Worm (Caenorhabditis elegans): ENCODE results near the gene his-42.
A peak's percentile ranks its signal among the peaks of the same experiment; 100 is the strongest.
"Not testable (repeated sequence)": the region's sequence is repeated elsewhere in the genome, so short reads cannot be mapped to it uniquely, and the experiment has no call there.

The his-42 gene

ce11 chrII:13839454-13839853 is 11.0 kb upstream of the his-42 start:
- TF ChIP-seq him-1 (tag; optimal IDR thresholded peaks at IDR 0.05), result no peak
- no peak for TF ChIP-seq dao-5 (tag; optimal IDR thresholded peaks at IDR 0.05)
- TF ChIP-seq W03F9.2 (tag; optimal IDR thresholded peaks at IDR 0.05), result no peak

ce11 chrII:13838403-13838802 is 9.9 kb upstream of the his-42 start:
- TF ChIP-seq dao-5 (tag; optimal IDR thresholded peaks at IDR 0.05) (no peak), him-1 (tag; optimal IDR thresholded peaks at IDR 0.05) (no peak), W03F9.2 (tag; optimal IDR thresholded peaks at IDR 0.05) (no peak)

ce11 chrII:13835724-13836307 is 7.3 kb upstream of the his-42 start, which contains the start of gene ins-37:
Gene ins-37, minus strand, starts transcription at chrII:13836107.
- not testable (repeated sequence) for TF ChIP-seq W03F9.2, him-1, dao-5 (tag; optimal IDR thresholded peaks at IDR 0.05)

- TF ChIP-seq him-1 (tag; optimal IDR thresholded peaks at IDR 0.05), result peak; percentile 74
- TF ChIP-seq dao-5 (tag; optimal IDR thresholded peaks at IDR 0.05), result peak; percentile 63
- TF ChIP-seq W03F9.2 (tag; optimal IDR thresholded peaks at IDR 0.05), result peak; percentile 65
Measured at ce11 chrII:13834380-13835194, 6.1 kb upstream of the his-42 start.

ce11 chrII:13833505-13833904 is 5.0 kb upstream of the his-42 start, which contains the start of gene F08G2.5:
Gene F08G2.5, minus strand, starts transcription at chrII:13833631.
- no peak for TF ChIP-seq W03F9.2 (tag; optimal IDR thresholded peaks at IDR 0.05)
- no peak for TF ChIP-seq him-1 (tag; optimal IDR thresholded peaks at IDR 0.05)
- no peak for TF ChIP-seq dao-5 (tag; optimal IDR thresholded peaks at IDR 0.05)

- no peak for TF ChIP-seq him-1 (tag; optimal IDR thresholded peaks at IDR 0.05)
- TF ChIP-seq dao-5 (tag; optimal IDR thresholded peaks at IDR 0.05), result no peak
- TF ChIP-seq W03F9.2 (tag; optimal IDR thresholded peaks at IDR 0.05), result no peak
Measured at ce11 chrII:13830255-13830654, 1.8 kb upstream of the his-42 start, which contains the start of gene F08G2.4. Gene F08G2.4, plus strand, starts transcription at chrII:13830602.

- not testable (repeated sequence) for TF ChIP-seq W03F9.2, him-1, dao-5 (tag; optimal IDR thresholded peaks at IDR 0.05)
Measured at ce11 chrII:13818043-13818442, 10.5 kb downstream of the his-42 start, which contains the start of gene his-16. Gene his-16, minus strand, starts transcription at chrII:13818143.

- no peak for TF ChIP-seq W03F9.2 (tag; optimal IDR thresholded peaks at IDR 0.05)
- no peak for TF ChIP-seq him-1 (tag; optimal IDR thresholded peaks at IDR 0.05)
- TF ChIP-seq dao-5 (tag; optimal IDR thresholded peaks at IDR 0.05), result no peak
Measured at ce11 chrII:13815513-13815912, 13.0 kb downstream of the his-42 start.

- TF ChIP-seq dao-5 (tag; optimal IDR thresholded peaks at IDR 0.05) (no peak), him-1 (tag; optimal IDR thresholded peaks at IDR 0.05) (no peak)
Measured at ce11 chrII:13813950-13814349, 14.5 kb downstream of the his-42 start.

ce11 chrII:13813413-13813812 is 15.1 kb downstream of the his-42 start:
- TF ChIP-seq him-1 (tag; optimal IDR thresholded peaks at IDR 0.05), result no peak

ce11 chrII:13812335-13812734 is 16.2 kb downstream of the his-42 start:
- TF ChIP-seq him-1 (tag; optimal IDR thresholded peaks at IDR 0.05), result no peak
- no peak for TF ChIP-seq dao-5 (tag; optimal IDR thresholded peaks at IDR 0.05)
- TF ChIP-seq W03F9.2 (tag; optimal IDR thresholded peaks at IDR 0.05), result no peak

- no peak for TF ChIP-seq W03F9.2 (tag; optimal IDR thresholded peaks at IDR 0.05)
- no peak for TF ChIP-seq dao-5 (tag; optimal IDR thresholded peaks at IDR 0.05)
- TF ChIP-seq him-1 (tag; optimal IDR thresholded peaks at IDR 0.05), result no peak
Measured at ce11 chrII:13806269-13806668, 22.2 kb downstream of the his-42 start.

- no peak for TF ChIP-seq dao-5 (tag; optimal IDR thresholded peaks at IDR 0.05)
- no peak for TF ChIP-seq W03F9.2 (tag; optimal IDR thresholded peaks at IDR 0.05)
- TF ChIP-seq him-1 (tag; optimal IDR thresholded peaks at IDR 0.05), result no peak
Measured at ce11 chrII:13796312-13796711, 32.2 kb downstream of the his-42 start.

- no peak for TF ChIP-seq W03F9.2 (tag; optimal IDR thresholded peaks at IDR 0.05)
Measured at ce11 chrII:13795160-13795559, 33.3 kb downstream of the his-42 start.

Measured in whole organism, L4/young adult.